Fruit fly (Drosophila melanogaster): Measurements from ENCODE around the gene OXA1L.

OXA1L gene

DNA sequence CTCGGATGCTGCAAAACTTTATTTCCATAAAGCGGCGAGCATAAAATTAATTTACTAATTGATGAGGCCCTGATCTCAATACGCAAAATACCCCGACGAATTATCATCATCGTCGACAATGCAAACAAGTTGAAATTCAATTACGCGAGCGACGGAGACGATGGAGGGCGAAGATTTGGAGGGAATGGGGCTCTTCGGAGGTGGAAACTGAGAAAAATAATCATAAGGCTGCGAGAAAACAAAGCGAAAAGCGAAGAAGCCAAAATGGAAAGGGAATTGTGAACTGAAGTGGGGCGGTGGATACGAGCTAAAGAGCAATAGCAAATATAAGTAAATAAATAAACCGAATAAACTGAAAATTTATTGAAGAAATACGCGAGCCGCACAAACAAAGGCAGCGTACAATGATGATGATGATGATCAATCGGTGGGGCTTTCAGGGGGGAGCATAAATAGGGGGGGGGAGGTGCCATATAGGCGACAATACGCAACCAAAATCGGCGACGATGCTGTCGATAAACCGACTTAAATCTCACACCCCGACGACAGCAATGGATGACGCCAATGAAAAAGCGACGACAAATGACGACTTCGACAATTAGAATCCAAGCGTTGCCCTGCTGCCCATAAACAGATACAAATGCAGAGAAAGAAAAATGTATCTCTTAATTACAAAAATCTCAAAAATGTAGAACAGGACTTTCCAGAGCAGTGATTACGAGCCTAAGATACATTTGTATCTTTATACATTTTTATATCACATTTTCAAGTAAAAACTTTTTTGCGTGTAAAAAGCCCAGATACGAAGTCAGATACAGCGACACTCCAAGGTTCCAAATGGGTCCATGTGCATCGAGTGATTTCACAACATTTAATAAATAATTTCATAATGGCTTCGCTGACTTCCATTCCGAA, 48.1 kb downstream of the OXA1L start (continued):
- TF ChIP-seq pros (GFP tag; optimal IDR thresholded peaks at IDR 0.05) = no peak
- peak; percentile 7 for TF ChIP-seq nom (GFP tag; optimal IDR thresholded peaks at IDR 0.05)
- TF ChIP-seq Sox102F (GFP tag; optimal IDR thresholded peaks at IDR 0.05) = peak; percentile 78
- TF ChIP-seq nau (GFP tag; optimal IDR thresholded peaks at IDR 0.05) = peak; percentile 44
- TF ChIP-seq CG13287 (GFP tag; IDR thresholded peaks at IDR 0.05; ENCODE audit: partially characterized antibody) = no peak
- TF ChIP-seq CG1602 (GFP tag; optimal IDR thresholded peaks at IDR 0.05) = peak; percentile 22
- no peak for TF ChIP-seq bbx (GFP tag; IDR thresholded peaks at IDR 0.05; ENCODE audit: partially characterized antibody)
- TF ChIP-seq inv (GFP tag; IDR thresholded peaks at IDR 0.05; ENCODE audit: partially characterized antibody) = no peak
- TF ChIP-seq fd3F (GFP tag; optimal IDR thresholded peaks at IDR 0.05) = peak; percentile 56
- no peak for TF ChIP-seq hb (GFP tag; IDR thresholded peaks at IDR 0.05; ENCODE audit: partially characterized antibody)
- no peak for TF ChIP-seq CG6254 (GFP tag; optimal IDR thresholded peaks at IDR 0.05)
- peak; percentile 17 for TF ChIP-seq kay (GFP tag; optimal IDR thresholded peaks at IDR 0.05)
- peak; percentile 48 for TF ChIP-seq Bteb2 (GFP tag; optimal IDR thresholded peaks at IDR 0.05)
- peak; percentile 65 for TF ChIP-seq NfI (GFP tag; optimal IDR thresholded peaks at IDR 0.05)
- peak; percentile 26 for TF ChIP-seq CG13894 (tag; optimal IDR thresholded peaks at IDR 0.05)
- TF ChIP-seq ap (GFP tag; IDR thresholded peaks at IDR 0.05) = peak; percentile 40; the same call in 1 of the 2 replicates
- TF ChIP-seq Dip3 (GFP tag; optimal IDR thresholded peaks at IDR 0.05) = peak; percentile 18
- TF ChIP-seq Tbp (GFP tag; optimal IDR thresholded peaks at IDR 0.05) = no peak
- peak; percentile 55; the same call in 1 of the 3 replicates for TF ChIP-seq CG3726 (GFP tag; IDR thresholded peaks at IDR 0.05)
- peak; percentile 85 for TF ChIP-seq CG14441 (GFP tag; IDR thresholded peaks at IDR 0.05)
- TF ChIP-seq CG2116 (GFP tag; optimal IDR thresholded peaks at IDR 0.05) = peak; percentile 22
- TF ChIP-seq hkb (optimal IDR thresholded peaks at IDR 0.05) = no peak
- TF ChIP-seq hkb (GFP tag; IDR thresholded peaks at IDR 0.05) = peak; percentile 72
- no peak for TF ChIP-seq prd (optimal IDR thresholded peaks at IDR 0.05)
- TF ChIP-seq prd (GFP tag; IDR thresholded peaks at IDR 0.05) = peak; percentile 77
- peak; percentile 65 for TF ChIP-seq Dbx (GFP tag; IDR thresholded peaks at IDR 0.05)
- TF ChIP-seq Xbp1 (GFP tag; optimal IDR thresholded peaks at IDR 0.05) = peak; percentile 67
- peak; percentile 53; the same call in 1 of the 3 replicates for TF ChIP-seq sr (GFP tag; IDR thresholded peaks at IDR 0.05)
- TF ChIP-seq CG10565 (GFP tag; optimal IDR thresholded peaks at IDR 0.05) = peak; percentile 8
- no peak for TF ChIP-seq exex (tag; optimal IDR thresholded peaks at IDR 0.05)
- TF ChIP-seq CG7839 (tag; optimal IDR thresholded peaks at IDR 0.05) = peak; percentile 75
- peak; percentile 33 for TF ChIP-seq CG15514 (GFP tag; optimal IDR thresholded peaks at IDR 0.05)
- peak; percentile 64 for TF ChIP-seq CG2712 (tag; optimal IDR thresholded peaks at IDR 0.05)
- no peak for TF ChIP-seq h (optimal IDR thresholded peaks at IDR 0.05)
- TF ChIP-seq Ssrp (tag; optimal IDR thresholded peaks at IDR 0.05) = peak; percentile 38
- peak; percentile 34; the same call in 1 of the 2 replicates for TF ChIP-seq CG43689 (GFP tag; IDR thresholded peaks at IDR 0.05)
- peak; percentile 27 for TF ChIP-seq tx (GFP tag; optimal IDR thresholded peaks at IDR 0.05)
- TF ChIP-seq vvl (GFP tag; IDR thresholded peaks at IDR 0.05) = peak; percentile 83
- peak; percentile 60 to 67 for TF ChIP-seq dpn (GFP tag; optimal IDR thresholded peaks at IDR 0.05)
- TF ChIP-seq chm (GFP tag; IDR thresholded peaks at IDR 0.05) = peak; percentile 66; the same call in 1 of the 2 replicates
- TF ChIP-seq Eip74EF (GFP tag; optimal IDR thresholded peaks at IDR 0.05) = peak in 1 of 2 experiments; percentile 18
- peak; percentile 73 for TF ChIP-seq sob (GFP tag; IDR thresholded peaks at IDR 0.05)
- TF ChIP-seq Hr78 (GFP tag; optimal IDR thresholded peaks at IDR 0.05) = no peak
- TF ChIP-seq ind (GFP tag; optimal IDR thresholded peaks at IDR 0.05) = peak; percentile 55
- peak; percentile 53 for TF ChIP-seq caup (GFP tag; optimal IDR thresholded peaks at IDR 0.05; ENCODE audit: severe bottlenecking)
- no peak for TF ChIP-seq CG30020 (tag; optimal IDR thresholded peaks at IDR 0.05)
- peak; percentile 10 for TF ChIP-seq CG12769 (tag; optimal IDR thresholded peaks at IDR 0.05)
- peak; percentile 47; the same call in 1 of the 2 replicates for TF ChIP-seq wor (GFP tag; IDR thresholded peaks at IDR 0.05)
